Worm (Caenorhabditis elegans) whole organism, L3 larva: ENCODE data around the gene T06E4.21.

Experiments used
- R02D3.7 ChIP-seq: fragments of 150-350 bp; optimal IDR thresholded peaks from 2 replicates; lab custom pipeline; 2014; ENCODE audit warnings: missing biosample characterization, missing genetic modification characterization
- mdl-1 ChIP-seq: fragments of 150-350 bp; optimal IDR thresholded peaks from 2 replicates; lab custom pipeline; 2014; ENCODE audit warnings: missing biosample characterization, missing genetic modification characterization

- TF ChIP-seq mdl-1 (tag; lab: Kevin White, UChicago), result no peak
- no peak for TF ChIP-seq R02D3.7 (tag; lab: Kevin White, UChicago)
Observed at ce11 chrV:9609217-9609616, 42.2 kb upstream of the T06E4.21 start.
